Fruit fly (Drosophila melanogaster) S2 (cell line): ENCODE results near the gene CG2663.

Source experiments
- CG8478 ChIP-seq: fragments of >200 bp; optimal IDR thresholded peaks from 2 replicates; lab custom pipeline; 2018
- CTCF ChIP-seq, 2 experiments: fragments of >200 bp; optimal IDR thresholded peaks; 2 replicates each; lab custom pipeline; 2018

DNA sequence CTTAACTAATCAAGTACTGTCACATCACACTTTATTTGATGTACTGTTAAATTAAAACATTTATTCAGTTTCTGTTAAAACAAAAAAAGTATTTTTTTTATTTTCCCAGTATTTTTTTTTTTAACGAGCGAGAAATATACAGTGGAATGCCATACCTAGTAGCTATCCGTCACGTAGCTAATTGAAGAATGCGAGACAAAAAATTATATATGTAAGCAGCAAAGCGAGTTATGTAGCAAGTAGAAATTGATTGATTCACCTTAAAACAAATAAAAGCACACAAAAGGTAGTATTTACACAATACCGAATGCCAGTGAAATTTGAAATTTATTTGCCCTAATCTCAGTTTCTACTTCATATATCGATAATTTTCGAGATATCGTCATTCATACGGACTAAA, 34.8 kb upstream of the CG2663 start:
- TF ChIP-seq CTCF (optimal IDR thresholded peaks at IDR 0.05; lab: Kevin White, UChicago) (no peak), CG8478 (no peak)
